Fruit fly (Drosophila melanogaster) whole organism, embryonic: ENCODE data around the gene CG15638.
A peak's percentile ranks its signal among the peaks of the same experiment; 100 is the strongest.

ENCODE experiments used
- C15 ChIP-seq: fragments of 200-800 bp; sonication (Bioruptor generic); IDR thresholded peaks from 3 replicates; pipeline ENCODE4 v1.3.6; 2022; ENCODE audit warnings: missing biosample characterization, missing genetic modification characterization
- CG10321 ChIP-seq: fragments of 200-800 bp; sonication (Bioruptor generic); IDR thresholded peaks from 2 replicates; pipeline ENCODE4 v1.3.6; 2022; ENCODE audit warnings: missing biosample characterization, missing genetic modification characterization
- CG10654 ChIP-seq: fragments of 200-800 bp; sonication (Bioruptor generic); optimal IDR thresholded peaks from 2 replicates; lab custom pipeline; 2016; ENCODE audit warnings: missing biosample characterization, missing genetic modification characterization
- CG10979 ChIP-seq: fragments of 200-800 bp; sonication (Bioruptor generic); optimal IDR thresholded peaks from 2 replicates; lab custom pipeline; 2018; ENCODE audit warnings: missing biosample characterization, mild to moderate bottlenecking, missing genetic modification characterization, moderate library complexity
- CG1233 ChIP-seq: fragments of 200-800 bp; sonication (Bioruptor generic); optimal IDR thresholded peaks from 4 replicates; lab custom pipeline; 2018; ENCODE audit warnings: missing biosample characterization, mild to moderate bottlenecking, missing genetic modification characterization
- CG13296 ChIP-seq: fragments of 200-800 bp; sonication (Bioruptor generic); optimal IDR thresholded peaks from 3 replicates; lab custom pipeline; 2018; ENCODE audit warnings: missing biosample characterization, mild to moderate bottlenecking, missing genetic modification characterization
- CG16815 ChIP-seq: fragments of 200-800 bp; sonication (Bioruptor generic); optimal IDR thresholded peaks from 3 replicates; lab custom pipeline; 2017; ENCODE audit warnings: missing biosample characterization, mild to moderate bottlenecking, missing genetic modification characterization
- CG30020 ChIP-seq: fragments of 200-800 bp; optimal IDR thresholded peaks from 2 replicates; lab custom pipeline; 2019; ENCODE audit warnings: missing biosample characterization, mild to moderate bottlenecking, missing genetic modification characterization, moderate library complexity
- CG3407 ChIP-seq: fragments of 200-800 bp; sonication (Bioruptor generic); optimal IDR thresholded peaks from 2 replicates; lab custom pipeline; 2018; ENCODE audit warnings: missing biosample characterization, mild to moderate bottlenecking, missing genetic modification characterization
- CG3847 ChIP-seq: fragments of 200-800 bp; sonication (Bioruptor generic); IDR thresholded peaks from 2 replicates; pipeline ENCODE4 v1.3.6; 2022; ENCODE audit warnings: missing biosample characterization, missing genetic modification characterization
- CG4282 ChIP-seq: fragments of 200-800 bp; sonication (Bioruptor generic); optimal IDR thresholded peaks from 2 replicates; lab custom pipeline; 2016; ENCODE audit warnings: missing biosample characterization, missing genetic modification characterization
- CG4360 ChIP-seq: fragments of 200-800 bp; sonication (Bioruptor generic); IDR thresholded peaks from 2 replicates; pipeline ENCODE4 v1.3.6; 2022; ENCODE audit warnings: missing biosample characterization, missing genetic modification characterization
- CG4730 ChIP-seq: fragments of 200-800 bp; sonication (Bioruptor generic); IDR thresholded peaks from 2 replicates; pipeline ENCODE4 v1.3.6; 2022; ENCODE audit warnings: missing biosample characterization, missing genetic modification characterization
- CG4854 ChIP-seq: fragments of 200-800 bp; sonication (Bioruptor generic); optimal IDR thresholded peaks from 2 replicates; lab custom pipeline; 2016; ENCODE audit warnings: missing biosample characterization, missing genetic modification characterization, inconsistent platforms
- CG6765 ChIP-seq: fragments of 200-800 bp; sonication (Bioruptor generic); optimal IDR thresholded peaks from 3 replicates; lab custom pipeline; 2017; ENCODE audit warnings: missing biosample characterization, mild to moderate bottlenecking, missing genetic modification characterization
- CG8359 ChIP-seq: fragments of 200-800 bp; sonication (Bioruptor generic); optimal IDR thresholded peaks from 2 replicates; lab custom pipeline; 2017; ENCODE audit warnings: missing biosample characterization, mild to moderate bottlenecking, missing genetic modification characterization, borderline replicate concordance
- CG9609 ChIP-seq: fragments of 200-800 bp; sonication (Bioruptor generic); optimal IDR thresholded peaks from 3 replicates; lab custom pipeline; 2016; ENCODE audit warnings: missing biosample characterization, missing genetic modification characterization
- CG9876 ChIP-seq: fragments of 200-800 bp; sonication (Bioruptor generic); optimal IDR thresholded peaks from 2 replicates; lab custom pipeline; 2016; ENCODE audit warnings: missing biosample characterization, missing genetic modification characterization
- Dbx ChIP-seq: fragments of 200-800 bp; sonication (Bioruptor generic); IDR thresholded peaks from 3 replicates; pipeline ENCODE4 v1.3.6; 2022; ENCODE audit warnings: missing biosample characterization, missing genetic modification characterization
- Ets65A ChIP-seq: fragments of 200-800 bp; sonication (Bioruptor generic); peaks from one replicate; lab custom pipeline; 2016; ENCODE audit warnings: missing biosample characterization, missing genetic modification characterization
- Lpt ChIP-seq: fragments of >200 bp; optimal IDR thresholded peaks from 2 replicates; lab custom pipeline; 2018; ENCODE audit warnings: missing biosample characterization, missing genetic modification characterization
- Optix ChIP-seq: fragments of 200-800 bp; sonication (Bioruptor generic); IDR thresholded peaks from 3 replicates; pipeline ENCODE4 v1.3.6; 2022; ENCODE audit warnings: missing biosample characterization, missing genetic modification characterization
- Ravus ChIP-seq: fragments of 200-800 bp; sonication (Bioruptor generic); IDR thresholded peaks from 2 replicates; pipeline ENCODE4 v1.3.6; 2022; ENCODE audit warnings: missing biosample characterization, missing genetic modification characterization
- Sin3A ChIP-seq: fragments of >200 bp; optimal IDR thresholded peaks from 2 replicates; lab custom pipeline; 2018
- Six4 ChIP-seq: fragments of 200-800 bp; sonication (Bioruptor generic); optimal IDR thresholded peaks from 2 replicates; lab custom pipeline; 2016; ENCODE audit warnings: missing biosample characterization, missing genetic modification characterization
- ash1 ChIP-seq: fragments of 200-800 bp; sonication (Bioruptor generic); optimal IDR thresholded peaks from 2 replicates; lab custom pipeline; 2018; ENCODE audit warnings: missing biosample characterization, mild to moderate bottlenecking, missing genetic modification characterization
- bowl ChIP-seq: fragments of 200-800 bp; sonication (Bioruptor generic); IDR thresholded peaks from 2 replicates; pipeline ENCODE4 v1.3.6; 2022; ENCODE audit warnings: missing biosample characterization, missing genetic modification characterization
- cg ChIP-seq: fragments of 200-800 bp; sonication (Bioruptor generic); optimal IDR thresholded peaks from 3 replicates; lab custom pipeline; 2019; ENCODE audit warnings: missing biosample characterization, mild to moderate bottlenecking, missing genetic modification characterization, moderate library complexity
- dati ChIP-seq: fragments of 200-800 bp; sonication (Bioruptor generic); IDR thresholded peaks from 2 replicates; pipeline ENCODE4 v1.3.6; 2022; ENCODE audit warnings: missing biosample characterization, missing genetic modification characterization
- dysf ChIP-seq: fragments of 200-800 bp; sonication (Bioruptor generic); IDR thresholded peaks from 3 replicates; pipeline ENCODE4 v1.3.6; 2022; ENCODE audit warnings: missing biosample characterization, missing genetic modification characterization
- eyg ChIP-seq: fragments of 200-800 bp; sonication (Bioruptor generic); optimal IDR thresholded peaks from 3 replicates; lab custom pipeline; 2016; ENCODE audit warnings: missing biosample characterization, missing genetic modification characterization
- fru ChIP-seq: fragments of >200 bp; optimal IDR thresholded peaks from 2 replicates; lab custom pipeline; 2017
- ftz-f1 ChIP-seq: fragments of 200-800 bp; sonication (Bioruptor generic); optimal IDR thresholded peaks from 2 replicates; lab custom pipeline; 2016; ENCODE audit warnings: missing biosample characterization, missing genetic modification characterization
- hb ChIP-seq: fragments of 200-800 bp; sonication (Bioruptor generic); IDR thresholded peaks from 3 replicates; pipeline ENCODE4 v1.3.6; 2022; ENCODE audit warnings: missing biosample characterization, missing genetic modification characterization; ENCODE audit not compliant: partially characterized antibody
- hth ChIP-seq: fragments of >200 bp; optimal IDR thresholded peaks from 2 replicates; lab custom pipeline; 2017; ENCODE audit warnings: inconsistent platforms
- ind ChIP-seq: fragments of 200-800 bp; sonication (Bioruptor generic); optimal IDR thresholded peaks from 3 replicates; lab custom pipeline; 2016; ENCODE audit warnings: missing biosample characterization, missing genetic modification characterization
- lmd ChIP-seq: fragments of 200-800 bp; sonication (Bioruptor generic); IDR thresholded peaks from 2 replicates; pipeline ENCODE4 v1.3.6; 2022; ENCODE audit warnings: missing biosample characterization, missing genetic modification characterization
- odd ChIP-seq: fragments of 200-800 bp; sonication (Bioruptor generic); optimal IDR thresholded peaks from 2 replicates; lab custom pipeline; 2017; ENCODE audit warnings: missing biosample characterization, mild to moderate bottlenecking, missing genetic modification characterization
- onecut ChIP-seq: fragments of 200-800 bp; sonication (Bioruptor generic); IDR thresholded peaks from 2 replicates; pipeline ENCODE4 v1.3.6; 2022; ENCODE audit warnings: missing biosample characterization, missing genetic modification characterization
- p53 ChIP-seq: fragments of 200-800 bp; sonication (Bioruptor generic); optimal IDR thresholded peaks from 2 replicates; lab custom pipeline; 2016; ENCODE audit warnings: missing biosample characterization, missing genetic modification characterization
- pfk ChIP-seq: fragments of 200-800 bp; sonication (Bioruptor generic); optimal IDR thresholded peaks from 2 replicates; lab custom pipeline; 2018; ENCODE audit warnings: missing biosample characterization, mild to moderate bottlenecking, missing genetic modification characterization, moderate library complexity
- pum ChIP-seq: fragments of 200-800 bp; sonication (Bioruptor generic); optimal IDR thresholded peaks from 2 replicates; lab custom pipeline; 2016; ENCODE audit warnings: missing biosample characterization, missing genetic modification characterization
- salm ChIP-seq: fragments of 200-800 bp; sonication (Bioruptor generic); optimal IDR thresholded peaks from 2 replicates; lab custom pipeline; 2018; ENCODE audit warnings: missing biosample characterization, mild to moderate bottlenecking, missing genetic modification characterization
- sna ChIP-seq: fragments of 200-800 bp; sonication (Bioruptor generic); IDR thresholded peaks from 2 replicates; pipeline ENCODE4 v1.3.6; 2022; ENCODE audit warnings: missing biosample characterization, missing genetic modification characterization; ENCODE audit not compliant: partially characterized antibody
- so ChIP-seq: fragments of 200-800 bp; sonication (Bioruptor generic); IDR thresholded peaks from 3 replicates; pipeline ENCODE4 v1.3.6; 2022; ENCODE audit warnings: missing biosample characterization, missing genetic modification characterization
- stc ChIP-seq: fragments of 200-800 bp; sonication (Bioruptor generic); IDR thresholded peaks from 2 replicates; pipeline ENCODE4 v1.3.6; 2022; ENCODE audit warnings: missing biosample characterization, missing genetic modification characterization
- tll ChIP-seq, 2 experiments: fragments of 200-800 bp in 1 of 2; fragments of >200 bp in 1 of 2; sonication (Bioruptor generic) in 1 of 2; optimal IDR thresholded peaks; 2 replicates each; lab custom pipeline; 2017 to 2019; ENCODE audit warnings: missing biosample characterization in 2 of 2, missing genetic modification characterization in 2 of 2, mild to moderate bottlenecking in 1 of 2, moderate library complexity in 1 of 2
- unc-4 ChIP-seq: fragments of 200-800 bp; sonication (Bioruptor generic); IDR thresholded peaks from 2 replicates; pipeline ENCODE4 v1.3.6; 2022; ENCODE audit warnings: missing biosample characterization, missing genetic modification characterization; ENCODE audit not compliant: partially characterized antibody
- usp ChIP-seq: fragments of >200 bp; optimal IDR thresholded peaks from 2 replicates; lab custom pipeline; 2017; ENCODE audit warnings: missing biosample characterization, missing genetic modification characterization
- wor ChIP-seq: fragments of 200-800 bp; sonication (Bioruptor generic); IDR thresholded peaks from 2 replicates; pipeline ENCODE4 v1.3.6; 2022; ENCODE audit warnings: missing biosample characterization, missing genetic modification characterization
- zen2 ChIP-seq: fragments of 200-800 bp; sonication (Bioruptor generic); IDR thresholded peaks from 3 replicates; pipeline ENCODE4 v1.3.6; 2022; ENCODE audit warnings: missing biosample characterization, missing genetic modification characterization; ENCODE audit not compliant: partially characterized antibody

The CG15638 gene

dm6 chr2L:13513331-13514261 lies 22.0 kb downstream of the CG15638 start (continued):
- TF ChIP-seq ftz-f1 (GFP tag; lab: Kevin White, UChicago) = no peak
- TF ChIP-seq CG9609 = peak; percentile 54
- TF ChIP-seq ash1 = no peak
- TF ChIP-seq CG4730 (GFP tag; lab: Robert Waterston, UW) = no peak
- no peak for TF ChIP-seq odd (GFP tag; lab: Kevin White, UChicago)
- no peak for TF ChIP-seq usp (GFP tag; lab: Kevin White, UChicago)
- TF ChIP-seq tll (GFP tag; optimal IDR thresholded peaks at IDR 0.05; lab: Kevin White, UChicago) = no peak
- peak; percentile 66 for TF ChIP-seq pum (GFP tag; lab: Kevin White, UChicago)
- no peak; the same call in 1 of the 2 replicates for TF ChIP-seq Ravus (GFP tag; lab: Robert Waterston, UW)
- TF ChIP-seq onecut (GFP tag; lab: Robert Waterston, UW) = peak; percentile 62
- TF ChIP-seq CG1233 (GFP tag; lab: Kevin White, UChicago) = peak; percentile 62
- TF ChIP-seq CG9876 (GFP tag; lab: Kevin White, UChicago) = peak; percentile 63
- TF ChIP-seq CG6765 (GFP tag; lab: Kevin White, UChicago) = peak; percentile 34
- peak; percentile 60 for TF ChIP-seq CG13296 (GFP tag; lab: Kevin White, UChicago)
- peak; percentile 60; the same call in 2 of the 3 replicates for TF ChIP-seq Optix (GFP tag; lab: Robert Waterston, UW)
- peak; percentile 44 for TF ChIP-seq CG10979 (tag; lab: Kevin White, UChicago)
- TF ChIP-seq CG10654 (GFP tag; lab: Kevin White, UChicago) = peak; percentile 27
- no peak for TF ChIP-seq CG4360 (GFP tag; lab: Robert Waterston, UW)
- peak; percentile 77 for TF ChIP-seq CG4282 (GFP tag; lab: Kevin White, UChicago)
- no peak for TF ChIP-seq CG10321 (GFP tag; lab: Robert Waterston, UW)
- no peak for TF ChIP-seq hb (GFP tag; lab: Robert Waterston, UW)
- TF ChIP-seq stc (GFP tag; lab: Robert Waterston, UW) = peak; percentile 70
- no peak for TF ChIP-seq C15 (GFP tag; lab: Robert Waterston, UW)
- 0 out of 2 replicates have a peak, but pooled peaks have one; percentile 45 for TF ChIP-seq sna
- TF ChIP-seq Six4 (GFP tag; lab: Kevin White, UChicago) = peak; percentile 14
- peak; percentile 96 for TF ChIP-seq Ets65A (GFP tag; lab: Kevin White, UChicago)
- TF ChIP-seq CG3407 (GFP tag; lab: Kevin White, UChicago) = no peak
- TF ChIP-seq Sin3A (lab: Kevin White, UChicago) = no peak
- TF ChIP-seq ind (GFP tag; lab: Kevin White, UChicago) = peak; percentile 73
- no peak for TF ChIP-seq p53
- no peak for TF ChIP-seq hth (lab: Kevin White, UChicago)
- TF ChIP-seq dysf (GFP tag; lab: Robert Waterston, UW) = peak; percentile 72
- no peak for TF ChIP-seq fru (lab: Kevin White, UChicago)
- TF ChIP-seq lmd = peak; percentile 69
- TF ChIP-seq eyg (GFP tag; lab: Kevin White, UChicago) = no peak
- no peak for TF ChIP-seq dati (GFP tag; lab: Robert Waterston, UW)
- no peak for TF ChIP-seq unc-4 (GFP tag; lab: Robert Waterston, UW)
- TF ChIP-seq cg (GFP tag; lab: Kevin White, UChicago) = peak; percentile 54
- peak; percentile 61 for TF ChIP-seq CG16815 (GFP tag; lab: Kevin White, UChicago)
- no peak; the same call in 2 of the 3 replicates for TF ChIP-seq so (GFP tag; lab: Robert Waterston, UW)
- TF ChIP-seq CG3847 = peak; percentile 74
- no peak for TF ChIP-seq CG4854
- no peak for TF ChIP-seq CG30020
- peak; percentile 57; the same call in 2 of the 3 replicates for TF ChIP-seq Dbx
- TF ChIP-seq bowl (GFP tag; lab: Robert Waterston, UW) = no peak
- no peak for TF ChIP-seq pfk (GFP tag; lab: Kevin White, UChicago)
- no peak for TF ChIP-seq Lpt (GFP tag; lab: Kevin White, UChicago)
- no peak for TF ChIP-seq salm (tag; lab: Kevin White, UChicago)
- peak; percentile 77 for TF ChIP-seq zen2
- TF ChIP-seq wor = peak; percentile 34; the same call in 1 of the 2 replicates
- TF ChIP-seq CG8359 (GFP tag; lab: Kevin White, UChicago) = no peak
